Worm (Caenorhabditis elegans) whole organism, L3 larva: ENCODE data around the gene nhr-222.

Experiments
- ZK546.5 ChIP-seq: sonication (generic microtip); optimal IDR thresholded peaks from 2 replicates; lab custom pipeline; 2017; ENCODE audit warnings: missing biosample characterization, missing genetic modification characterization
- ceh-16 ChIP-seq: sonication (generic microtip); optimal IDR thresholded peaks from 2 replicates; lab custom pipeline; 2017; ENCODE audit warnings: missing biosample characterization, missing genetic modification characterization
- ceh-28 ChIP-seq: fragments of 150-350 bp; optimal IDR thresholded peaks from 2 replicates; lab custom pipeline; 2014; ENCODE audit warnings: missing biosample characterization, missing genetic modification reagents, missing genetic modification characterization
- egl-27 ChIP-seq: sonication (generic microtip); optimal IDR thresholded peaks from 4 replicates; lab custom pipeline; 2017; ENCODE audit warnings: missing biosample characterization, missing genetic modification reagents, missing genetic modification characterization
- egl-5 ChIP-seq: fragments of 150-350 bp; optimal IDR thresholded peaks from 2 replicates; lab custom pipeline; 2017; ENCODE audit warnings: missing biosample characterization, missing genetic modification reagents, missing genetic modification characterization, inconsistent platforms
- elt-2 ChIP-seq: sonication (generic microtip); optimal IDR thresholded peaks from 2 replicates; lab custom pipeline; 2016; ENCODE audit warnings: missing genetic modification reagents, mild to moderate bottlenecking, missing genetic modification characterization, missing compliant biosample characterization
- eor-1 ChIP-seq, 2 experiments: fragments of 150-350 bp; optimal IDR thresholded peaks; 2 replicates each; lab custom pipeline; 2014 to 2018; ENCODE audit warnings: missing biosample characterization in 2 of 2, missing genetic modification characterization in 2 of 2
- fkh-10 ChIP-seq: sonication (generic microtip); optimal IDR thresholded peaks from 2 replicates; lab custom pipeline; 2017; ENCODE audit warnings: missing biosample characterization, missing genetic modification reagents, missing genetic modification characterization
- fos-1 ChIP-seq: fragments of 150-350 bp; optimal IDR thresholded peaks from 2 replicates; lab custom pipeline; 2014; ENCODE audit warnings: missing biosample characterization, missing genetic modification characterization
- hmg-11 ChIP-seq: sonication (generic microtip); optimal IDR thresholded peaks from 2 replicates; lab custom pipeline; 2016; ENCODE audit warnings: missing genetic modification characterization, missing compliant biosample characterization
- lsy-12 ChIP-seq: sonication (generic microtip); optimal IDR thresholded peaks from 2 replicates; lab custom pipeline; 2016; ENCODE audit warnings: mild to moderate bottlenecking, missing genetic modification characterization, missing compliant biosample characterization
- nfya-1 ChIP-seq: sonication (generic microtip); optimal IDR thresholded peaks from 2 replicates; lab custom pipeline; 2017; ENCODE audit warnings: missing genetic modification characterization, mild to moderate bottlenecking, missing compliant biosample characterization, antibody characterized with exemption, moderate library complexity; ENCODE audit not compliant: insufficient read depth
- nhr-23 ChIP-seq: fragments of 150-350 bp; optimal IDR thresholded peaks from 2 replicates; lab custom pipeline; 2014; ENCODE audit warnings: missing biosample characterization, missing genetic modification reagents, missing genetic modification characterization
- nhr-237 ChIP-seq: fragments of 150-350 bp; optimal IDR thresholded peaks from 2 replicates; lab custom pipeline; 2014; ENCODE audit warnings: missing biosample characterization, missing genetic modification characterization
- sea-2 ChIP-seq: fragments of 150-350 bp; sonication (generic microtip); optimal IDR thresholded peaks from 4 replicates; lab custom pipeline; 2014; ENCODE audit warnings: missing biosample characterization, missing genetic modification reagents, missing genetic modification characterization
- skn-1 ChIP-seq: fragments of 150-350 bp; optimal IDR thresholded peaks from 2 replicates; lab custom pipeline; 2014; ENCODE audit warnings: missing biosample characterization, missing genetic modification characterization
- tbx-2 ChIP-seq: sonication (generic microtip); optimal IDR thresholded peaks from 2 replicates; lab custom pipeline; 2016; ENCODE audit warnings: mild to moderate bottlenecking, missing genetic modification characterization, missing compliant biosample characterization
- unc-39 ChIP-seq: sonication (generic microtip); optimal IDR thresholded peaks from 4 replicates; lab custom pipeline; 2017; ENCODE audit warnings: missing biosample characterization, missing genetic modification characterization
- ztf-11 ChIP-seq: fragments of 150-350 bp; optimal IDR thresholded peaks from 2 replicates; lab custom pipeline; 2014; ENCODE audit warnings: missing biosample characterization, missing genetic modification characterization

The nhr-222 gene

DNA sequence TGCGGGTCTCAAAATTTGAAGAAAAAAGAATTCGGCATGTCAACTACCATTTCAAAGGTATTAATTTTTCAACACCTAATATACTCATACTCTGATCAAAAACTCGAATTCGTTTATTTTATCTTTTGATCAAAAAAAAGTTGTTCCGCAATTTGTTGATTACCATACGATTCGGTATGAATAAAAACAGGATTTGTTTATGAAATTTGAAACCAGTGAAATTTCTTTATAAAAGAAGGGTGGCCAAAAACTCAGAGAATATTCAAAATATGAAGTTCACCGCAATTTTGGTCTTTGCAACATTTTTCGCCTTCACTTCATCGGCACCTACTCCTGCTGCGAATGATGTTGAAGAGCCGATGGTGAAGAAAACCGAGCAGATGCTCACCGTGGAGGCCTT lies 41.2 kb downstream of the nhr-222 start, which contains the start of the genes C07G3.8 and C07G3.10:
Gene C07G3.8, minus strand, starts transcription at position 101 of the 400 bp plus-strand sequence.
Gene C07G3.10, plus strand, starts transcription at position 270 of the 400 bp plus-strand sequence.
- TF ChIP-seq tbx-2 (tag; lab: Kevin White, UChicago) (no peak), ceh-16 (tag; lab: Kevin White, UChicago) (no peak), nhr-23 (tag; lab: Kevin White, UChicago) (no peak), skn-1 (tag; lab: Kevin White, UChicago) (no peak), elt-2 (tag; lab: Kevin White, UChicago) (no peak), unc-39 (tag; lab: Kevin White, UChicago) (no peak)

DNA sequence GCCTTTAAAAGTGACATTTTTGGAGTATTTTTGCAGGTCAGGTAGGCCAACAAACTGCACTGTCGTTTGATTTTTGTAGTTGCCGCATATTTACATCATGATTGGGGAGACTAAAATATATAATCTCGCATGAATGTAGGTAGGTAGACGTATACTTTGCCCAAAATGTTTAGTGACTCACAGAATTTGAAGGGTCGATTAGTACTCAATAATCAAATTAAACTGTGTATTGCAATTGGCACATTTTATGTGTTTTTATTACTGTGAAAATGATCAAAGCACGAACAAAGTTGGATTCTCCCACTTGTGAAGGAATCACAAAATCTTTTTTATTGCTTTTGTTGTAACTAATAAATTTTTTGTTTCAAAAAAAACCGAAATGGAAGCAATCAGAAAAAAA lies 46.4 kb downstream of the nhr-222 start, which contains the start of gene C07G3.15:
Gene C07G3.15, minus strand, starts transcription at position 101 of the 400 bp plus-strand sequence.
- TF ChIP-seq ceh-28 (tag; lab: Kevin White, UChicago) = no peak
- no peak for TF ChIP-seq sea-2
- TF ChIP-seq nfya-1 (tag; lab: Kevin White, UChicago) = no peak
- TF ChIP-seq fkh-10 (GFP tag; lab: Kevin White, UChicago) = no peak
- TF ChIP-seq hmg-11 (tag; lab: Kevin White, UChicago) = no peak
- no peak for TF ChIP-seq eor-1 (tag; optimal IDR thresholded peaks at IDR 0.05; lab: Kevin White, UChicago)
- no peak for TF ChIP-seq lsy-12 (tag; lab: Kevin White, UChicago)
- TF ChIP-seq egl-5 (tag; lab: Kevin White, UChicago) = no peak
- no peak for TF ChIP-seq egl-27 (tag; lab: Kevin White, UChicago)
- no peak for TF ChIP-seq ZK546.5 (tag; lab: Kevin White, UChicago)
- no peak for TF ChIP-seq ztf-11
- TF ChIP-seq nhr-237 = no peak
- no peak for TF ChIP-seq fos-1 (tag; lab: Kevin White, UChicago)
